Worm (Caenorhabditis elegans): ENCODE data around the gene ztf-22.

- no peak for TF ChIP-seq egl-43 (GFP tag; IDR thresholded peaks at IDR 0.05)
- no peak for TF ChIP-seq mdl-1 (tag; optimal IDR thresholded peaks at IDR 0.05)
- no peak for TF ChIP-seq lin-13 (GFP tag; optimal IDR thresholded peaks at IDR 0.05)
- TF ChIP-seq unc-62 (GFP tag; optimal IDR thresholded peaks at IDR 0.05 in 1 of 2): no peak
- TF ChIP-seq unc-62 (tag; optimal IDR thresholded peaks at IDR 0.05): no peak
- no peak for TF ChIP-seq fkh-10 (GFP tag; optimal IDR thresholded peaks at IDR 0.05)
- TF ChIP-seq aly-2 (tag; optimal IDR thresholded peaks at IDR 0.05): no peak
These were observed 46.0 kb downstream of the ztf-22 start for ce11 chrII:13239593-13239992.

Data from whole organism, L4 larva.